Worm (Caenorhabditis elegans) whole organism, L3 larva: Measurements from ENCODE around the gene exos-4.2.

ENCODE experiments used
- R02D3.7 ChIP-seq: fragments of 150-350 bp; optimal IDR thresholded peaks from 2 replicates; lab custom pipeline; 2014; ENCODE audit warnings: missing biosample characterization, missing genetic modification characterization
- ZK546.5 ChIP-seq: sonication (generic microtip); optimal IDR thresholded peaks from 2 replicates; lab custom pipeline; 2017; ENCODE audit warnings: missing biosample characterization, missing genetic modification characterization
- ceh-16 ChIP-seq: sonication (generic microtip); optimal IDR thresholded peaks from 2 replicates; lab custom pipeline; 2017; ENCODE audit warnings: missing biosample characterization, missing genetic modification characterization
- ceh-28 ChIP-seq: fragments of 150-350 bp; optimal IDR thresholded peaks from 2 replicates; lab custom pipeline; 2014; ENCODE audit warnings: missing biosample characterization, missing genetic modification reagents, missing genetic modification characterization
- ceh-82 ChIP-seq: fragments of 150-350 bp; optimal IDR thresholded peaks from 2 replicates; lab custom pipeline; 2014; ENCODE audit warnings: missing biosample characterization, missing genetic modification characterization
- ceh-9 ChIP-seq: sonication (generic microtip); optimal IDR thresholded peaks from 2 replicates; lab custom pipeline; 2018; ENCODE audit warnings: missing biosample characterization, missing genetic modification characterization
- daf-12 ChIP-seq: fragments of 150-350 bp; optimal IDR thresholded peaks from 2 replicates; lab custom pipeline; 2014; ENCODE audit warnings: missing biosample characterization, missing genetic modification reagents, missing genetic modification characterization
- egl-27 ChIP-seq: sonication (generic microtip); optimal IDR thresholded peaks from 4 replicates; lab custom pipeline; 2017; ENCODE audit warnings: missing biosample characterization, missing genetic modification reagents, missing genetic modification characterization
- elt-1 ChIP-seq: fragments of 150-350 bp; optimal IDR thresholded peaks from 2 replicates; lab custom pipeline; 2014; ENCODE audit warnings: missing biosample characterization, missing genetic modification characterization
- elt-2 ChIP-seq: sonication (generic microtip); optimal IDR thresholded peaks from 2 replicates; lab custom pipeline; 2016; ENCODE audit warnings: missing genetic modification reagents, mild to moderate bottlenecking, missing genetic modification characterization, missing compliant biosample characterization
- elt-3 ChIP-seq, 3 experiments: fragments of 150-350 bp in 1 of 3; sonication (generic microtip) in 2 of 3; optimal IDR thresholded peaks; 2 replicates in 2 of 3; 4 replicates in 1 of 3; lab custom pipeline; 2014 to 2017; ENCODE audit warnings: missing biosample characterization in 3 of 3, missing genetic modification characterization in 3 of 3
- fkh-10 ChIP-seq: sonication (generic microtip); optimal IDR thresholded peaks from 2 replicates; lab custom pipeline; 2017; ENCODE audit warnings: missing biosample characterization, missing genetic modification reagents, missing genetic modification characterization
- lin-15B ChIP-seq: fragments of 150-350 bp; optimal IDR thresholded peaks from 2 replicates; lab custom pipeline; 2014; ENCODE audit warnings: missing biosample characterization, missing genetic modification characterization
- lin-39 ChIP-seq: fragments of 150-350 bp; optimal IDR thresholded peaks from 2 replicates; lab custom pipeline; 2018; ENCODE audit warnings: missing biosample characterization, missing genetic modification reagents, missing genetic modification characterization
- mdl-1 ChIP-seq: fragments of 150-350 bp; optimal IDR thresholded peaks from 2 replicates; lab custom pipeline; 2014; ENCODE audit warnings: missing biosample characterization, missing genetic modification characterization
- mml-1 ChIP-seq: fragments of 150-350 bp; sonication (generic microtip); optimal IDR thresholded peaks from 3 replicates; lab custom pipeline; 2014; ENCODE audit warnings: missing biosample characterization, missing genetic modification characterization
- nhr-11 ChIP-seq: fragments of 150-350 bp; optimal IDR thresholded peaks from 2 replicates; lab custom pipeline; 2014; ENCODE audit warnings: missing biosample characterization, missing genetic modification characterization
- nhr-12 ChIP-seq: fragments of 150-350 bp; optimal IDR thresholded peaks from 2 replicates; lab custom pipeline; 2014; ENCODE audit warnings: missing biosample characterization, missing genetic modification characterization
- nhr-23 ChIP-seq: fragments of 150-350 bp; optimal IDR thresholded peaks from 2 replicates; lab custom pipeline; 2014; ENCODE audit warnings: missing biosample characterization, missing genetic modification reagents, missing genetic modification characterization
- nhr-237 ChIP-seq: fragments of 150-350 bp; optimal IDR thresholded peaks from 2 replicates; lab custom pipeline; 2014; ENCODE audit warnings: missing biosample characterization, missing genetic modification characterization
- nhr-25 ChIP-seq: sonication (generic microtip); optimal IDR thresholded peaks from 2 replicates; lab custom pipeline; 2017; ENCODE audit warnings: missing biosample characterization, missing genetic modification characterization
- nhr-43 ChIP-seq: sonication (generic microtip); optimal IDR thresholded peaks from 2 replicates; lab custom pipeline; 2016; ENCODE audit warnings: mild to moderate bottlenecking, missing genetic modification characterization, missing compliant biosample characterization; ENCODE audit not compliant: poor library complexity, severe bottlenecking
- pha-4 ChIP-seq: fragments of 150-350 bp; optimal IDR thresholded peaks from 2 replicates; lab custom pipeline; 2014; ENCODE audit warnings: missing biosample characterization, missing genetic modification reagents, missing genetic modification characterization
- pqm-1 ChIP-seq: fragments of 150-350 bp; optimal IDR thresholded peaks from 2 replicates; lab custom pipeline; 2017; ENCODE audit warnings: missing biosample characterization, missing genetic modification characterization, inconsistent platforms
- sea-2 ChIP-seq: fragments of 150-350 bp; sonication (generic microtip); optimal IDR thresholded peaks from 4 replicates; lab custom pipeline; 2014; ENCODE audit warnings: missing biosample characterization, missing genetic modification reagents, missing genetic modification characterization
- skn-1 ChIP-seq: fragments of 150-350 bp; optimal IDR thresholded peaks from 2 replicates; lab custom pipeline; 2014; ENCODE audit warnings: missing biosample characterization, missing genetic modification characterization
- snpc-4 ChIP-seq: fragments of 150-350 bp; optimal IDR thresholded peaks from 2 replicates; lab custom pipeline; 2014; ENCODE audit warnings: missing biosample characterization, missing genetic modification characterization
- tbx-2 ChIP-seq: sonication (generic microtip); optimal IDR thresholded peaks from 2 replicates; lab custom pipeline; 2016; ENCODE audit warnings: mild to moderate bottlenecking, missing genetic modification characterization, missing compliant biosample characterization
- unc-39 ChIP-seq: sonication (generic microtip); optimal IDR thresholded peaks from 4 replicates; lab custom pipeline; 2017; ENCODE audit warnings: missing biosample characterization, missing genetic modification characterization
- ztf-11 ChIP-seq: fragments of 150-350 bp; optimal IDR thresholded peaks from 2 replicates; lab custom pipeline; 2014; ENCODE audit warnings: missing biosample characterization, missing genetic modification characterization
- ztf-4 ChIP-seq: fragments of 150-350 bp; optimal IDR thresholded peaks from 2 replicates; lab custom pipeline; 2014; ENCODE audit warnings: missing biosample characterization, missing genetic modification characterization

exos-4.2 gene

ce11 chrIII:869869-870268 is 9.9 kb downstream of the exos-4.2 start, which contains the start of gene T24C4.2:
Gene T24C4.2, minus strand, starts transcription at chrIII:869969.
- TF ChIP-seq sea-2 (GFP tag; lab: Kevin White, UChicago): no peak
- TF ChIP-seq mml-1 (tag; lab: Kevin White, UChicago): no peak
- TF ChIP-seq ZK546.5 (tag; lab: Kevin White, UChicago): no peak
- TF ChIP-seq R02D3.7 (tag; lab: Kevin White, UChicago): no peak

ce11 chrIII:870555-870954 is 10.6 kb downstream of the exos-4.2 start:
- TF ChIP-seq nhr-11 (no peak), nhr-25 (tag; lab: Kevin White, UChicago) (no peak), nhr-12 (tag; lab: Kevin White, UChicago) (no peak), fkh-10 (GFP tag; lab: Kevin White, UChicago) (no peak), unc-39 (tag; lab: Kevin White, UChicago) (no peak), nhr-23 (tag; lab: Kevin White, UChicago) (no peak), ceh-28 (tag; lab: Kevin White, UChicago) (no peak), ceh-82 (tag; lab: Kevin White, UChicago) (no peak), ceh-16 (tag; lab: Kevin White, UChicago) (no peak)

- TF ChIP-seq R02D3.7 (tag; lab: Kevin White, UChicago) (no peak), tbx-2 (tag; lab: Kevin White, UChicago) (no peak), snpc-4 (no peak), nhr-11 (no peak), lin-39 (tag; lab: Kevin White, UChicago) (no peak)
- TF ChIP-seq, all 47 proteins: peak for 0
Observed at ce11 chrIII:872373-872772, 12.4 kb downstream of the exos-4.2 start, which contains the start of the genes T24C4.3 and clc-20. Gene T24C4.3, minus strand, starts transcription at chrIII:872473. Gene clc-20, plus strand, starts transcription at chrIII:872583.

- TF ChIP-seq pqm-1 (tag; lab: Kevin White, UChicago) (peak; percentile 90), ceh-28 (tag; lab: Kevin White, UChicago) (no peak), elt-2 (peak; percentile 30)
Observed at ce11 chrIII:873432-873831, 13.4 kb downstream of the exos-4.2 start, which contains the start of gene clc-19. Gene clc-19, minus strand, starts transcription at chrIII:873566.

- no peak for TF ChIP-seq ztf-4 (tag; lab: Kevin White, UChicago)
- no peak for TF ChIP-seq skn-1
- no peak for TF ChIP-seq elt-2
- TF ChIP-seq mml-1 (tag; lab: Kevin White, UChicago): no peak
- no peak for TF ChIP-seq ceh-16 (tag; lab: Kevin White, UChicago)
- TF ChIP-seq egl-27 (tag; lab: Kevin White, UChicago): no peak
- TF ChIP-seq nhr-43: no peak
- no peak for TF ChIP-seq nhr-237 (tag; lab: Kevin White, UChicago)
- no peak for TF ChIP-seq ztf-11 (tag; lab: Kevin White, UChicago)
- no peak for TF ChIP-seq elt-1 (tag; lab: Kevin White, UChicago)
Observed at ce11 chrIII:879634-880033, 19.6 kb downstream of the exos-4.2 start, which contains the start of the genes T24C4.5 and ucr-2.3. Gene T24C4.5, minus strand, starts transcription at chrIII:879734. Gene ucr-2.3, plus strand, starts transcription at chrIII:879860.

- TF ChIP-seq nhr-43: peak; percentile 8
- TF ChIP-seq daf-12: no peak
- TF ChIP-seq egl-27 (tag; lab: Kevin White, UChicago): no peak
- TF ChIP-seq ZK546.5 (tag; lab: Kevin White, UChicago): no peak
- no peak for TF ChIP-seq mdl-1 (tag; lab: Kevin White, UChicago)
- TF ChIP-seq elt-3 (tag; optimal IDR thresholded peaks at IDR 0.05; lab: Kevin White, UChicago): no peak
- TF ChIP-seq, all 47 proteins: peak for 1
Observed at ce11 chrIII:880840-881239, 20.8 kb downstream of the exos-4.2 start.

ce11 chrIII:881460-881859 is 21.5 kb downstream of the exos-4.2 start:
- TF ChIP-seq ZK546.5 (tag; lab: Kevin White, UChicago) (no peak), nhr-11 (no peak), R02D3.7 (tag; lab: Kevin White, UChicago) (no peak), lin-15B (no peak), pha-4 (tag; lab: Kevin White, UChicago) (no peak), ceh-9 (tag; lab: Kevin White, UChicago) (no peak)
